Fruit fly (Drosophila melanogaster): Measurements from ENCODE around the gene Vti1b.

Vti1b gene

dm6 chr3R:18368595-18368994 lies 28.2 kb upstream of the Vti1b start:
- TF ChIP-seq tai (GFP tag; optimal IDR thresholded peaks at IDR 0.05), result no peak
- TF ChIP-seq HLH106 (tag; optimal IDR thresholded peaks at IDR 0.05), result no peak
- TF ChIP-seq Hnf4 (GFP tag; optimal IDR thresholded peaks at IDR 0.05), result no peak
- TF ChIP-seq CG32264 (GFP tag; optimal IDR thresholded peaks at IDR 0.05), result no peak
- TF ChIP-seq brk (GFP tag; optimal IDR thresholded peaks at IDR 0.05), result no peak
- no peak for TF ChIP-seq psq (GFP tag; optimal IDR thresholded peaks at IDR 0.05)
- no peak for TF ChIP-seq sv (GFP tag; optimal IDR thresholded peaks at IDR 0.05)
- no peak for TF ChIP-seq N (GFP tag; optimal IDR thresholded peaks at IDR 0.05)
- no peak for TF ChIP-seq Rel (GFP tag; optimal IDR thresholded peaks at IDR 0.05)
- no peak for TF ChIP-seq Rel (tag; optimal IDR thresholded peaks at IDR 0.05)
- TF ChIP-seq br (GFP tag; optimal IDR thresholded peaks at IDR 0.05), result no peak
- TF ChIP-seq h (GFP tag; optimal IDR thresholded peaks at IDR 0.05), result no peak
- no peak for TF ChIP-seq foxo (GFP tag; optimal IDR thresholded peaks at IDR 0.05)
- no peak for TF ChIP-seq jim (GFP tag; optimal IDR thresholded peaks at IDR 0.05)
- TF ChIP-seq woc (GFP tag; optimal IDR thresholded peaks at IDR 0.05), result no peak
- TF ChIP-seq Abd-B (GFP tag; optimal IDR thresholded peaks at IDR 0.05), result no peak

- peak in 1 of 2 experiments; percentile 5 for TF ChIP-seq foxo (GFP tag; optimal IDR thresholded peaks at IDR 0.05)
- peak; percentile 5 for TF ChIP-seq woc (GFP tag; optimal IDR thresholded peaks at IDR 0.05)
- TF ChIP-seq N (GFP tag; optimal IDR thresholded peaks at IDR 0.05), result no peak
- TF ChIP-seq rgr (GFP tag; optimal IDR thresholded peaks at IDR 0.05), result peak; percentile 4
Measured at dm6 chr3R:18371346-18371745, 25.4 kb upstream of the Vti1b start.

- no peak for TF ChIP-seq fru (GFP tag; optimal IDR thresholded peaks at IDR 0.05)
- peak; percentile 9 for TF ChIP-seq Hr83 (GFP tag; optimal IDR thresholded peaks at IDR 0.05; ENCODE audit: poor library complexity, severe bottlenecking)
Measured at dm6 chr3R:18372688-18373304, 24.0 kb upstream of the Vti1b start, which contains the start of gene gl. gl (minus strand) TSS chr3R:18372738.

- no peak for TF ChIP-seq tai (GFP tag; optimal IDR thresholded peaks at IDR 0.05)
- TF ChIP-seq Dif (GFP tag; optimal IDR thresholded peaks at IDR 0.05; ENCODE audit: partially characterized antibody), result no peak
- TF ChIP-seq Vsx2 (GFP tag; optimal IDR thresholded peaks at IDR 0.05; ENCODE audit: partially characterized antibody), result no peak
- no peak for TF ChIP-seq foxo (GFP tag; optimal IDR thresholded peaks at IDR 0.05)
- no peak for TF ChIP-seq jim (GFP tag; optimal IDR thresholded peaks at IDR 0.05)
- no peak for TF ChIP-seq fru (GFP tag; optimal IDR thresholded peaks at IDR 0.05)
- no peak for TF ChIP-seq Myc (optimal IDR thresholded peaks at IDR 0.05)
- TF ChIP-seq pan (optimal IDR thresholded peaks at IDR 0.05), result no peak
- TF ChIP-seq Dfd (GFP tag; optimal IDR thresholded peaks at IDR 0.05), result no peak
- TF ChIP-seq dmrt93B (GFP tag; optimal IDR thresholded peaks at IDR 0.05), result no peak
- TF ChIP-seq woc (GFP tag; optimal IDR thresholded peaks at IDR 0.05), result no peak
- no peak for TF ChIP-seq sv (GFP tag; optimal IDR thresholded peaks at IDR 0.05)
Measured at dm6 chr3R:18380251-18380812, 16.5 kb upstream of the Vti1b start.

dm6 chr3R:18381014-18381512 lies 15.7 kb upstream of the Vti1b start, which contains the start of gene CG7675:
CG7675 (minus strand) TSS chr3R:18381178.
- TF ChIP-seq brk (GFP tag; optimal IDR thresholded peaks at IDR 0.05) (no peak), Hnf4 (GFP tag; optimal IDR thresholded peaks at IDR 0.05) (no peak), woc (GFP tag; optimal IDR thresholded peaks at IDR 0.05) (no peak), psq (GFP tag; optimal IDR thresholded peaks at IDR 0.05) (peak; percentile 62), Sp1 (GFP tag; optimal IDR thresholded peaks at IDR 0.05) (no peak), Hr83 (GFP tag; optimal IDR thresholded peaks at IDR 0.05; ENCODE audit: poor library complexity, severe bottlenecking) (no peak), lola (GFP tag; optimal IDR thresholded peaks at IDR 0.05) (no peak), HLH106 (tag; optimal IDR thresholded peaks at IDR 0.05) (no peak), sage (GFP tag; optimal IDR thresholded peaks at IDR 0.05) (no peak), fru (GFP tag; optimal IDR thresholded peaks at IDR 0.05) (no peak), rgr (GFP tag; optimal IDR thresholded peaks at IDR 0.05) (no peak), br (GFP tag; optimal IDR thresholded peaks at IDR 0.05) (no peak), h (GFP tag; optimal IDR thresholded peaks at IDR 0.05) (no peak), Dif (GFP tag; optimal IDR thresholded peaks at IDR 0.05; ENCODE audit: partially characterized antibody) (peak; percentile 70), Abd-B (GFP tag; optimal IDR thresholded peaks at IDR 0.05) (no peak), foxo (GFP tag; optimal IDR thresholded peaks at IDR 0.05) (no peak), Mio (GFP tag; optimal IDR thresholded peaks at IDR 0.05) (no peak), sv (GFP tag; optimal IDR thresholded peaks at IDR 0.05) (no peak), dmrt93B (GFP tag; optimal IDR thresholded peaks at IDR 0.05) (no peak), jim (GFP tag; optimal IDR thresholded peaks at IDR 0.05) (no peak), CrebA (GFP tag; optimal IDR thresholded peaks at IDR 0.05; ENCODE audit: borderline replicate concordance) (no peak), Dfd (GFP tag; optimal IDR thresholded peaks at IDR 0.05) (no peak), CG32264 (GFP tag; optimal IDR thresholded peaks at IDR 0.05) (no peak), Vsx2 (GFP tag; optimal IDR thresholded peaks at IDR 0.05; ENCODE audit: partially characterized antibody) (peak; percentile 15), Rel (GFP tag; optimal IDR thresholded peaks at IDR 0.05) (no peak), Rel (tag; optimal IDR thresholded peaks at IDR 0.05) (peak; percentile 22), N (GFP tag; optimal IDR thresholded peaks at IDR 0.05) (no peak)
